Worm (Caenorhabditis elegans) whole organism, young adult: ENCODE measurements around the gene hif-1.
A peak's percentile ranks its signal among the peaks of the same experiment; 100 is the strongest.

ENCODE experiments used
- F33H1.4 ChIP-seq: fragments of 200-800 bp; sonication (Bioruptor generic); IDR thresholded peaks from 2 replicates; pipeline ENCODE4 v1.3.6; 2022; ENCODE audit warnings: missing genetic modification reagents, missing genetic modification characterization, missing compliant biosample characterization
- T07F8.4 ChIP-seq: sonication (generic microtip); optimal IDR thresholded peaks from 2 replicates; lab custom pipeline; 2016; ENCODE audit warnings: mild to moderate bottlenecking, missing genetic modification characterization, moderate library complexity, missing compliant biosample characterization
- ama-1 ChIP-seq, 3 experiments: fragments of 150-350 bp in 1 of 3; sonication (generic microtip) in 2 of 3; optimal IDR thresholded peaks; 2 replicates each; lab custom pipeline; 2014 to 2018; ENCODE audit warnings: missing biosample characterization in 2 of 3, missing genetic modification characterization in 2 of 3, missing genetic modification reagents in 2 of 3
- ccch-3 ChIP-seq: fragments of 200-800 bp; sonication (Bioruptor generic); optimal IDR thresholded peaks from 2 replicates; lab custom pipeline; 2018; ENCODE audit warnings: mild to moderate bottlenecking, missing genetic modification characterization, missing compliant biosample characterization
- ekl-4 ChIP-seq: fragments of 200-800 bp; sonication (Bioruptor generic); IDR thresholded peaks from 2 replicates; pipeline ENCODE4 v1.3.6; 2022; ENCODE audit warnings: missing genetic modification reagents, missing genetic modification characterization, missing compliant biosample characterization
- hlh-26 ChIP-seq: fragments of 200-800 bp; sonication (Bioruptor generic); conservative IDR thresholded peaks from 2 replicates; pipeline ENCODE4 v1.3.6; 2022; ENCODE audit warnings: missing genetic modification reagents, missing genetic modification characterization, missing compliant biosample characterization
- madf-3 ChIP-seq: fragments of 200-800 bp; sonication (Bioruptor generic); IDR thresholded peaks from 2 replicates; pipeline ENCODE4 v1.3.6; 2022; ENCODE audit warnings: missing genetic modification reagents, missing genetic modification characterization, missing compliant biosample characterization
- nhr-80 ChIP-seq: sonication (generic microtip); optimal IDR thresholded peaks from 2 replicates; lab custom pipeline; 2016; ENCODE audit warnings: missing genetic modification characterization, missing compliant biosample characterization
- sea-2 ChIP-seq: fragments of 200-800 bp; sonication (Bioruptor generic); IDR thresholded peaks from 2 replicates; pipeline ENCODE4 v1.3.6; 2022; ENCODE audit warnings: missing genetic modification characterization, missing compliant biosample characterization
- snpc-4 ChIP-seq, 5 experiments: fragments of 150-350 bp in 1 of 5; sonication (generic microtip) in 4 of 5; optimal IDR thresholded peaks; 2 replicates each; lab custom pipeline; 2014 to 2018; ENCODE audit warnings: missing genetic modification characterization in 5 of 5, missing biosample characterization in 3 of 5, antibody characterized with exemption in 2 of 5, mild to moderate bottlenecking in 2 of 5, missing compliant biosample characterization in 2 of 5, missing genotype in 2 of 5, moderate library complexity in 2 of 5, missing genetic modification reagents in 1 of 5
- zfh-2 ChIP-seq: fragments of 200-800 bp; sonication (Bioruptor generic); conservative IDR thresholded peaks from 2 replicates; pipeline ENCODE4 v1.3.6; 2022; ENCODE audit warnings: missing genetic modification reagents, missing genetic modification characterization, missing compliant biosample characterization
- ztf-22 ChIP-seq: fragments of 200-800 bp; sonication (Bioruptor generic); optimal IDR thresholded peaks from 2 replicates; lab custom pipeline; 2018; ENCODE audit warnings: mild to moderate bottlenecking, missing genetic modification characterization, moderate library complexity, missing compliant biosample characterization
- ztf-6 ChIP-seq: fragments of 200-800 bp; sonication (Bioruptor generic); IDR thresholded peaks from 2 replicates; pipeline ENCODE4 v1.3.6; 2022; ENCODE audit warnings: missing genetic modification reagents, missing genetic modification characterization, missing compliant biosample characterization

DNA sequence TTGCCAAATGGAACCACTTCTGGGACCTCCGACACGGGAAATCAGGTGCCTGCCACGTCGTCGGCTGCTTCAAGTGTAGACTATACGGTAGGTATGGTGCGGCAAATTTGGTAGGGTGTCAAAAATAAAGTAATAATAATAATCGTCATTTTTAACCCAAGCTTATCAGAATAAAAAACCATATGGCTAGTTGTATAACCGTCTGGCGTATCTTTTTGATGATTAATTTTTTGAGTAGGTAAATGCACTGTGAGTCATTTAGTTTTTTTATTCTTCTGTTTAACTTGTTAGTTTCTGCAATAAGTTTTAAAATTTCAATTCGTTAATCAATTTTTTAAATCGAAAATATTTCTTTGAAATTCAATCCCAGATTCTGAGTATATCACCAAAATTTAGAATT is 24.7 kb upstream of the hif-1 start:
- no peak for TF ChIP-seq snpc-4 (GFP tag; optimal IDR thresholded peaks at IDR 0.05; lab: Kevin White, UChicago)
- TF ChIP-seq snpc-4 (tag; optimal IDR thresholded peaks at IDR 0.05; lab: Kevin White, UChicago): no peak
- TF ChIP-seq ccch-3: no peak
- TF ChIP-seq nhr-80 (tag; lab: Kevin White, UChicago): peak; percentile 3
- no peak for TF ChIP-seq sea-2 (GFP tag; lab: Robert Waterston, UW)
- no peak for TF ChIP-seq ztf-6 (GFP tag; lab: Robert Waterston, UW)
- no peak for TF ChIP-seq madf-3 (GFP tag; lab: Robert Waterston, UW)
- no peak for TF ChIP-seq hlh-26 (GFP tag; lab: Robert Waterston, UW)
- no peak for TF ChIP-seq zfh-2 (GFP tag; lab: Robert Waterston, UW)
- no peak for TF ChIP-seq ama-1 (optimal IDR thresholded peaks at IDR 0.05; lab: Kevin White, UChicago)
- TF ChIP-seq ama-1 (GFP tag; optimal IDR thresholded peaks at IDR 0.05; lab: Kevin White, UChicago): no peak
- TF ChIP-seq F33H1.4: no peak
- no peak for TF ChIP-seq ekl-4 (GFP tag; lab: Robert Waterston, UW)
- no peak for TF ChIP-seq ztf-22 (GFP tag; lab: Kevin White, UChicago)
- no peak for TF ChIP-seq T07F8.4 (tag; lab: Kevin White, UChicago)
